Worm (Caenorhabditis elegans): ENCODE measurements around the gene sfxn-1.3.

The sfxn-1.3 gene

ce11 chrV:15726610-15727009, at the start of gene sfxn-1.3, which contains the start of gene irld-57:
Gene sfxn-1.3, plus strand, starts transcription at chrV:15726841.
Gene irld-57, minus strand, starts transcription at chrV:15726710.
- TF ChIP-seq nhr-25 (tag; optimal IDR thresholded peaks at IDR 0.05) (no peak), zag-1 (tag; optimal IDR thresholded peaks at IDR 0.05) (no peak), nhr-28 (tag; optimal IDR thresholded peaks at IDR 0.05) (no peak), egl-5 (tag; optimal IDR thresholded peaks at IDR 0.05) (no peak), R02D3.7 (tag; optimal IDR thresholded peaks at IDR 0.05) (no peak), lsy-12 (tag; optimal IDR thresholded peaks at IDR 0.05) (no peak), ceh-82 (tag; optimal IDR thresholded peaks at IDR 0.05) (no peak), fkh-2 (tag; optimal IDR thresholded peaks at IDR 0.05) (no peak), nhr-77 (tag; optimal IDR thresholded peaks at IDR 0.05) (no peak), fos-1 (tag; optimal IDR thresholded peaks at IDR 0.05) (no peak), ceh-28 (tag; optimal IDR thresholded peaks at IDR 0.05) (no peak), ZK546.5 (tag; optimal IDR thresholded peaks at IDR 0.05) (no peak), unc-62 (GFP tag; optimal IDR thresholded peaks at IDR 0.05) (no peak), unc-39 (tag; optimal IDR thresholded peaks at IDR 0.05) (no peak), mdl-1 (tag; optimal IDR thresholded peaks at IDR 0.05) (no peak), nhr-12 (tag; optimal IDR thresholded peaks at IDR 0.05) (no peak)

DNA sequence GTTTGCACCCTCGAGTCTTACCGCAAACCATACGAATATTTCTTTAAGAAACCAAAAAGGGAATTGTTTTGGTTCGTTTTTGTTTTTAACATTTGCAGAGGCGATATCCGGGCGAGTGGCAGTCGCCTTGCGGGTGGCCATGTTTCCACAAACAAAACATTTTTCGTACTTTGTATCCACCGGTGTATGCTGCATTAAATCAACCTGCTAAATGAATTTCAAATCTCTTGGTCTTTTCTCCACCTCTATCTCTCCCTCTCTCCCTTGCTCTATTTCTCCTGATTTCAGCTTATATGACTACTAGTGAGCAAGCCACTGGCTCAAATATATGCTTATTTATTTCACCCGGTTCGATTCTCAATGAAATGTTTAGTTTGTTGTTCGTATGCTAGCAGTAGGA, 49.4 kb upstream of the sfxn-1.3 start, which contains the start of gene nhr-52:
Gene nhr-52 (plus strand): TSS at position 301 of the 400 bp plus-strand sequence.
- no peak for TF ChIP-seq daf-12 (tag; optimal IDR thresholded peaks at IDR 0.05)
- no peak for TF ChIP-seq nhr-25 (tag; optimal IDR thresholded peaks at IDR 0.05)
- no peak for TF ChIP-seq ZK546.5 (tag; optimal IDR thresholded peaks at IDR 0.05)
- TF ChIP-seq jun-1 (tag; optimal IDR thresholded peaks at IDR 0.05): no peak
- no peak for TF ChIP-seq snpc-4 (tag; optimal IDR thresholded peaks at IDR 0.05)
- no peak for TF ChIP-seq lin-39 (tag; optimal IDR thresholded peaks at IDR 0.05)
- no peak for TF ChIP-seq nhr-76 (tag; optimal IDR thresholded peaks at IDR 0.05)
- TF ChIP-seq egl-27 (tag; optimal IDR thresholded peaks at IDR 0.05): no peak
- no peak for TF ChIP-seq ceh-9 (tag; optimal IDR thresholded peaks at IDR 0.05)
- TF ChIP-seq skn-1 (tag; optimal IDR thresholded peaks at IDR 0.05): no peak
- no peak for TF ChIP-seq fkh-10 (GFP tag; optimal IDR thresholded peaks at IDR 0.05)

DNA sequence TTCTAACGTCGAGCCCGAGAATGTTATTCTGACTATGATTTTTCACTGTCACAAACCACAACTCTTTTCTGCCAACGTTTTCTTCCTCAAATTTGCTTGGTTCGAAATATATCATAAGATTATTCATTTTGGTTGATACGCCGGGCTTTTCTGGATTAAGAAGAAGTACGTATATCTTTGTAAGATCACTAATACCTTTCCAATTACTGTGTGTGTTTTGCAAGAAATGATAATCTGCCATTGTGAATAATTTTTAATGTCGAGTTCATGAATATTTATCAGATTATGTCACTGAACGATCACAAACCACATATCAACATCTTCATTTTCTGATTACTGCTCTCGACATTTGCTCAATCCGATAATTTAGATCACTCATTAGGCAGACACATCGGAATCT, 41.0 kb upstream of the sfxn-1.3 start, which contains the start of gene nhr-196:
Gene nhr-196 (plus strand): TSS at position 118 of the 400 bp plus-strand sequence.
- no peak for TF ChIP-seq R02D3.7 (tag; optimal IDR thresholded peaks at IDR 0.05)
- TF ChIP-seq mml-1 (tag; optimal IDR thresholded peaks at IDR 0.05): no peak
- TF ChIP-seq egl-5 (tag; optimal IDR thresholded peaks at IDR 0.05): no peak
- no peak for TF ChIP-seq lsy-12 (tag; optimal IDR thresholded peaks at IDR 0.05)
- TF ChIP-seq fkh-10 (GFP tag; optimal IDR thresholded peaks at IDR 0.05): no peak
- TF ChIP-seq elt-3 (tag; optimal IDR thresholded peaks at IDR 0.05): no peak
- TF ChIP-seq nhr-76 (tag; optimal IDR thresholded peaks at IDR 0.05): no peak
- no peak for TF ChIP-seq fkh-2 (tag; optimal IDR thresholded peaks at IDR 0.05)
- TF ChIP-seq eor-1 (tag; optimal IDR thresholded peaks at IDR 0.05): no peak
- TF ChIP-seq pha-4 (tag; optimal IDR thresholded peaks at IDR 0.05): no peak
- TF ChIP-seq lin-39 (tag; optimal IDR thresholded peaks at IDR 0.05): no peak
- no peak for TF ChIP-seq ceh-16 (tag; optimal IDR thresholded peaks at IDR 0.05)
- no peak for TF ChIP-seq ceh-82 (tag; optimal IDR thresholded peaks at IDR 0.05)
- no peak for TF ChIP-seq nhr-25 (tag; optimal IDR thresholded peaks at IDR 0.05)
- no peak for TF ChIP-seq sea-2 (GFP tag; optimal IDR thresholded peaks at IDR 0.05)

DNA sequence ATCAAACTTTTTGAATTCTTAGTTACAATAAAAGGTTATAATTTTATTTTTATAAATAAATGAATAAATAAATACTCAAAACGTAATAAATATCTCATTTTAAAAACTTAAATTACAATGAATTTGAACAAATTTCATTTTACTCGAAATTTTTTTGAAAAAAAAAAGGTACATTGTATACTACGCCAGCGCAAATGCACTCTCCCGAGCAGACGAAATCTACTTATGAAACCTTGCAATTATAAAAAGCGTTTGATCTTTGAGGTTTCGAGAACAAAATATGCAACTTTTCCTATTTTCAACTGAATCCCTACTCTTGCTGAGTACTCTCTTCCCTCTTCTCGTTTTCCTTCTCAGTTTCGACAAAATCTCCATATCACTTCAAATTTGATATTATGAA, 39.0 kb upstream of the sfxn-1.3 start, which contains the start of gene nhr-197:
Gene nhr-197 (plus strand): TSS at position 301 of the 400 bp plus-strand sequence.
- TF ChIP-seq nhr-25 (tag; optimal IDR thresholded peaks at IDR 0.05): no peak
- no peak for TF ChIP-seq fkh-10 (GFP tag; optimal IDR thresholded peaks at IDR 0.05)
- TF ChIP-seq nhr-11 (tag; optimal IDR thresholded peaks at IDR 0.05): no peak
- TF ChIP-seq pqm-1 (tag; optimal IDR thresholded peaks at IDR 0.05): no peak
- no peak for TF ChIP-seq mml-1 (tag; optimal IDR thresholded peaks at IDR 0.05)
- TF ChIP-seq aly-2 (tag; optimal IDR thresholded peaks at IDR 0.05): no peak
- no peak for TF ChIP-seq unc-39 (tag; optimal IDR thresholded peaks at IDR 0.05)
- no peak for TF ChIP-seq nhr-28 (tag; optimal IDR thresholded peaks at IDR 0.05)
- no peak for TF ChIP-seq ztf-11 (tag; optimal IDR thresholded peaks at IDR 0.05)
- TF ChIP-seq egl-5 (tag; optimal IDR thresholded peaks at IDR 0.05): no peak
- no peak for TF ChIP-seq egl-27 (tag; optimal IDR thresholded peaks at IDR 0.05)
- no peak for TF ChIP-seq ZK546.5 (tag; optimal IDR thresholded peaks at IDR 0.05)
- no peak for TF ChIP-seq nfya-1 (tag; optimal IDR thresholded peaks at IDR 0.05; ENCODE audit: insufficient read depth)
